Fruit fly (Drosophila melanogaster) ovary, adult (tissue): ENCODE data around the gene Sgs1.

ENCODE experiments used
- CG17801 ChIP-seq: fragments of 200-800 bp; optimal IDR thresholded peaks from 2 replicates; lab custom pipeline; 2019; ENCODE audit warnings: missing biosample characterization, mild to moderate bottlenecking, missing genetic modification characterization, moderate library complexity; ENCODE audit not compliant: partially characterized antibody

The Sgs1 gene

DNA sequence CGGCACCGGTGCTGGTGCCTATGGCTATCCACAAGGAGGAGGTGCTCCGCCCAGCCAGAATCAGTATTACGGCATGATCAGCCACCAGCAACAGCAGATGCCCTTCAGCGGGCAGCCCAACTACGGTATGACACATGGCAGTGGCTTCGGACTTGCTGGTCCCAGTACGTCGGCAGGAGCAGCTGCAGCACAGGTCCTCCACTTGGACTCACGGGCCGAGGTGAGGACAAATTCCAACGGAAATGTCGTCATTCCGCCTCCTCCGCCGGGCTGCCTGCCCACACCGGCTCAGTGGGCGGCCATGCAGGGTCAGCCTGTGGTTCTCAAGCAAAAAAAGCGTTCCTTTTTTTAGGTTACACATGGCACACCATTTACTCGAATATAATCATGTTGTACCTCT is 28.7 kb downstream of the Sgs1 start:
- no peak for TF ChIP-seq CG17801 (GFP tag; lab: Kevin White, UChicago)

- no peak for TF ChIP-seq CG17801 (GFP tag; lab: Kevin White, UChicago)
Measured at dm6 chr2L:4967511-4967910, 30.3 kb downstream of the Sgs1 start, which contains the start of gene eIF3i. Gene eIF3i, minus strand, starts transcription at chr2L:4967775.

DNA sequence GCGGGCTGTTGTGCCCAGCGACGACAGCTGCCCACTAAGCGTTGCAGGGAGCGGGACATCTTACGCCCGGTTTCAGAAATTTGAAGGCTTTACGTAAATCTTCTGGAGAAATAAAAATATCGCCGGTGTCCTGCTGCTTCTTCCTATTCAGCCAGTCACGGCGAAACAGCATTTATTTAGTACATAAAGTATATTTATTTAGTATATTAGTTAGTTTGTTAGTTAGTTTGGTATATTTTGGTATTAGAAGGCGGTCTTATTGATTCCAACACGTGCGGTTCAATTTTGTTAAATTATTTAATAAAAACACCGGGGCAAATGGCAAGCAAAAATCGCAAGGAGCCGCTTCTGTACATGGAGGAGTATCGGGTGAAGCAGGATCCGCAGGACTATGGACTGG is 31.6 kb downstream of the Sgs1 start, which contains the start of the genes Scox and Polr1C:
TSS of gene Scox (minus strand) at position 169 of the 400 bp plus-strand sequence.
TSS of gene Polr1C (plus strand) at position 238 of the 400 bp plus-strand sequence.
- no peak for TF ChIP-seq CG17801 (GFP tag; lab: Kevin White, UChicago)

- TF ChIP-seq CG17801 (GFP tag; lab: Kevin White, UChicago) = peak; percentile 7
Measured at dm6 chr2L:4971329-4971798, 34.2 kb downstream of the Sgs1 start, which contains the start of gene CG14043. Gene CG14043, plus strand, starts transcription at chr2L:4971702.

DNA sequence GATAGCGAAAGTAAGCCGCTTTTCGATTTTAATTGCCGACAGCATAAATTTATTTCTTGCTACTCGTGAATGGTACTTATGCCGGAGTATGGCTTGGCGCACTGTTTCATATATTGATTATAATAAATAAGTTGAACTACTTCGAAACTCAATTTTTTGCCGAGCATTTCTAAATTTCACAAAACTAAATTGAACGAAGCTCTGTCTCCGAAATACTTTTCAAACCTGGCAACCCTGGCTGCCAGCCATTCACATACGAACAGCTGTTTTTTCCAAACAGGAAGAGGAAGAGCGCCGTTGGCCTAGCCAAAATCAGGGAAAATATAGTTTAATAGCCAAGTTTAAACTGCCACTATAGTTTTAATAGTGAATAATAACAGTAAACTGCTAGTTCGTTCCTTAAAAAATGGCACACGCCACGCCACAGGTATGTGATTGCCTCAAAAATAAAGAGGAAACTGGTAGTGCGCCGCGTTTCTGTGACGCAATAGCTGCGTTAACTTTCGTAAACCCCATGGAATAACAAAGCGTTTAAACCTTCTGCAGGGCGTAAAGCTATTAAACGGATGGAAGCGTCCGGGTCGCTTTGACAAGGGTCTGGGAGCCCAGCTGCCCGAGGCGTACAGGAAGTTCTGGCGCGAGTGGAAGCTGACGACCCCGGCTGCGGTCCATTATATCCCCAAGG is 36.7 kb downstream of the Sgs1 start, which contains the start of gene mRpL28:
TSS of gene mRpL28 (plus strand) at position 246 of the 685 bp plus-strand sequence.
- TF ChIP-seq CG17801 (GFP tag; lab: Kevin White, UChicago) = peak; percentile 10

dm6 chr2L:4976988-4977551 is 39.9 kb downstream of the Sgs1 start, which contains the start of the genes Gmd and CG3792:
Gene Gmd, minus strand, starts transcription at chr2L:4977023.
Gene CG3792, plus strand, starts transcription at chr2L:4977312.
- TF ChIP-seq CG17801 (GFP tag; lab: Kevin White, UChicago) = peak; percentile 94

dm6 chr2L:4979138-4979537 is 41.9 kb downstream of the Sgs1 start, which contains the start of gene CG8891:
Gene CG8891, minus strand, starts transcription at chr2L:4979379.
- no peak for TF ChIP-seq CG17801 (GFP tag; lab: Kevin White, UChicago)

DNA sequence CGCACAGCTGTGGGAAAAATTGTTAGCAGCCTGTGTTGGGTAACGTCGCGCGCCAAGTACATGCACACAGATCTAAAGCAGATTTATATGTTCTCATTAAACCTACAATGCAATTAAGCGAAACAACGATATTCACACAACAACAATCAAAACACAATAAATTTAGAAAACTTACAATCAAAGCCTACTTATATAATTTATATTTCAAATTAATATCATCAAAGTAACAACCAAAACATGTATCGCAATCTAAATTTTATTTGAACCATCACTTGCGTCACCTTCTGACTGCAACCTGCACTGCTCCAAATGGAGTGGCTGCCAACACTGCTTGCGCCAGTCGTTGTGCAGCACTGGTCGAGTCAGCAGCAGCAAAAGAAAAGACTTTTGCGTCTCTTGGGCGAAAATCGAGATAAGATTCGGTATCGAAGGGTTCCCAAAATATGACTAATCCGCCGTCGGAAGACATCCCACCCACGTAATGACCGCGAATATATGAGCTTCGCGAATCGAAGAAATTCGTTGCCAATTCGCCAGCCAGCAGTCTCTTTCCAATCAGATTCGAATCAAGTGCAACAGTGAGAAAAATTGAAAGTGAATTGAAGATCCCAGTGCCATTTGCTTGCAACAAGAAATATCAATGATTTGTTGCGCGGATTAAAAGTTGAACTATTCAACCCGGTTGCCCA is 44.2 kb downstream of the Sgs1 start, which contains the start of the genes CG8892 and CG34126:
TSS of gene CG8892 (minus strand) at position 315 of the 689 bp plus-strand sequence.
TSS of gene CG34126 (plus strand) at position 337 of the 689 bp plus-strand sequence.
- TF ChIP-seq CG17801 (GFP tag; lab: Kevin White, UChicago) = peak; percentile 96

dm6 chr2L:4982098-4982646 is 45.0 kb downstream of the Sgs1 start:
- TF ChIP-seq CG17801 (GFP tag; lab: Kevin White, UChicago) = no peak
